Worm (Caenorhabditis elegans): Measurements from ENCODE around the gene Y27F2A.10.
"Not testable (repeated sequence)": the region's sequence is repeated elsewhere in the genome, so short reads cannot be mapped to it uniquely, and the experiment has no call there.

Gene Y27F2A.10

DNA sequence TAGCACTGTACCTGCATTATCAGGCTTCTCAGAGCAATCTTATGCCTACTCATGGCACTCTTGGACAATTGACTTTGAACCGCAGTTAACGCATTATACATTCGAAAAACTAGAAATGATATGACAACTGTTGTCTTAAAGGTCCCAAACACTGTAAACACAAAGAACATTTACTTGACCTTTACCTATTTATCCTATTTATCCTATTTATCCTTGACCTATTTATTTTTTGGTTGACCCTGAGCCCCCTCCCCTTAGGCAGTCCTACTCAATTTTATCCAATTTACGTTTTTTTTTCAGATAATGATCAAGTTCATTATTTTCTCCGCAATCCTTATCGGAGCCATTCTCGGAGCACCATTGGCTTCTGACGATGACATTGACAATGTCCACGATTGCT, 20.5 kb downstream of the Y27F2A.10 start, which contains the start of the genes T10D4.14 and T10D4.19:
T10D4.14 (minus strand) TSS at position 101 of the 400 bp plus-strand sequence.
T10D4.19 (plus strand) TSS at position 304 of the 400 bp plus-strand sequence.
- TF ChIP-seq ztf-4 (tag; optimal IDR thresholded peaks at IDR 0.05) = no peak
- no peak for TF ChIP-seq sma-9 (GFP tag; optimal IDR thresholded peaks at IDR 0.05)
- no peak for TF ChIP-seq sma-9 (tag; optimal IDR thresholded peaks at IDR 0.05)
- TF ChIP-seq sem-4 (tag; optimal IDR thresholded peaks at IDR 0.05) = no peak
- no peak for TF ChIP-seq nhr-77 (tag; optimal IDR thresholded peaks at IDR 0.05)
- no peak for TF ChIP-seq mab-5 (tag; optimal IDR thresholded peaks at IDR 0.05)

ce11 chrII:3149521-3150190, 22.4 kb downstream of the Y27F2A.10 start, which contains the start of the genes T10D4.11 and T10D4.1:
Gene T10D4.11, minus strand, starts transcription at chrII:3149621.
Gene T10D4.1, plus strand, starts transcription at chrII:3150140.
- TF ChIP-seq elt-3 (tag; optimal IDR thresholded peaks at IDR 0.05) (no peak), mdl-1 (tag; optimal IDR thresholded peaks at IDR 0.05) (no peak), alr-1 (tag; optimal IDR thresholded peaks at IDR 0.05) (no peak), peb-1 (tag; optimal IDR thresholded peaks at IDR 0.05) (no peak), sma-9 (GFP tag; optimal IDR thresholded peaks at IDR 0.05) (no peak), sma-9 (tag; optimal IDR thresholded peaks at IDR 0.05) (no peak), nhr-237 (tag; optimal IDR thresholded peaks at IDR 0.05) (no peak), elt-1 (tag; optimal IDR thresholded peaks at IDR 0.05) (no peak), dmd-4 (tag; optimal IDR thresholded peaks at IDR 0.05) (no peak), snpc-4 (tag; optimal IDR thresholded peaks at IDR 0.05) (no peak), unc-55 (GFP tag; optimal IDR thresholded peaks at IDR 0.05) (no peak), unc-62 (GFP tag; optimal IDR thresholded peaks at IDR 0.05) (no peak), crh-2 (tag; optimal IDR thresholded peaks at IDR 0.05) (no peak)

ce11 chrII:3148404-3148803, 23.7 kb downstream of the Y27F2A.10 start:
- no peak for TF ChIP-seq sem-4 (tag; optimal IDR thresholded peaks at IDR 0.05)
- TF ChIP-seq crh-2 (tag; optimal IDR thresholded peaks at IDR 0.05) = no peak
- TF ChIP-seq ZK546.5 (tag; optimal IDR thresholded peaks at IDR 0.05) = no peak
- TF ChIP-seq ceh-16 (tag; optimal IDR thresholded peaks at IDR 0.05) = no peak
- no peak for TF ChIP-seq elt-1 (tag; optimal IDR thresholded peaks at IDR 0.05)
- TF ChIP-seq nhr-21 (tag; optimal IDR thresholded peaks at IDR 0.05) = no peak
- no peak for TF ChIP-seq peb-1 (tag; optimal IDR thresholded peaks at IDR 0.05)
- no peak for TF ChIP-seq lin-11 (tag; optimal IDR thresholded peaks at IDR 0.05)
- no peak for TF ChIP-seq elt-3 (tag; optimal IDR thresholded peaks at IDR 0.05)
- TF ChIP-seq snpc-4 (tag; optimal IDR thresholded peaks at IDR 0.05) = no peak
- no peak for TF ChIP-seq nhr-129 (tag; optimal IDR thresholded peaks at IDR 0.05)
- TF ChIP-seq ama-1 (optimal IDR thresholded peaks at IDR 0.05) = no peak
- TF ChIP-seq zag-1 (tag; optimal IDR thresholded peaks at IDR 0.05) = no peak
- no peak for TF ChIP-seq egl-27 (tag; optimal IDR thresholded peaks at IDR 0.05)
- TF ChIP-seq lsy-2 (tag; optimal IDR thresholded peaks at IDR 0.05) = no peak
- no peak for TF ChIP-seq ztf-1 (GFP tag; conservative IDR thresholded peaks at IDR 0.05)

DNA sequence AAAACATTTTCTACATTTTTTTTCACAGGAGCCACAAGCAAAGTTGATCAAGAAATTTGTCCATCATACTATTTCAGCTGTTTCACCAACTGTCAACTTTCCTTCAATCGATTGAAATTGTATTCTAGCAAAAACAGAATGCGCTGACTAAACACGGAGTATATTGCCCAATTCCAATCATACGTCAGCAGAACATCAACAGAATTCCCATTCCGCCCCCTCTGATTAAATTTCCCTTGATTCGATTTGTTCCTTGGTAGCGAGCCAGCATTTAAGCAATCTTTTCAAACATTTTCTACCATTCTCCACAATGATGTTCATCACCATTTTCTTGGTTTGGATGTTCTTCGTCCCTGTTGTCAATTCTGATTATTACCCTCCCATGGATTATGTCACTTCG, 26.2 kb downstream of the Y27F2A.10 start, which contains the start of gene T10D4.15:
T10D4.15 (plus strand) TSS at position 301 of the 400 bp plus-strand sequence.
- TF ChIP-seq nhr-237 (tag; optimal IDR thresholded peaks at IDR 0.05) = no peak
- no peak for TF ChIP-seq C34F6.9 (tag; optimal IDR thresholded peaks at IDR 0.05)
- TF ChIP-seq unc-62 (GFP tag; optimal IDR thresholded peaks at IDR 0.05) = no peak
- no peak for TF ChIP-seq elt-1 (tag; optimal IDR thresholded peaks at IDR 0.05)
- no peak for TF ChIP-seq mdl-1 (tag; optimal IDR thresholded peaks at IDR 0.05)
- no peak for TF ChIP-seq lin-13 (GFP tag; optimal IDR thresholded peaks at IDR 0.05)
- no peak for TF ChIP-seq egl-27 (tag; optimal IDR thresholded peaks at IDR 0.05)
- TF ChIP-seq nhr-11 (tag; optimal IDR thresholded peaks at IDR 0.05) = no peak
- TF ChIP-seq snpc-4 (tag; optimal IDR thresholded peaks at IDR 0.05) = no peak
- no peak for TF ChIP-seq ztf-1 (GFP tag; conservative IDR thresholded peaks at IDR 0.05)
- no peak for TF ChIP-seq nhr-12 (tag; optimal IDR thresholded peaks at IDR 0.05)
- no peak for TF ChIP-seq mab-5 (tag; optimal IDR thresholded peaks at IDR 0.05)
- no peak for TF ChIP-seq nhr-25 (tag; optimal IDR thresholded peaks at IDR 0.05)
- TF ChIP-seq ztf-4 (tag; optimal IDR thresholded peaks at IDR 0.05) = no peak
- no peak for TF ChIP-seq alr-1 (tag; optimal IDR thresholded peaks at IDR 0.05)
- TF ChIP-seq ztf-11 (tag; optimal IDR thresholded peaks at IDR 0.05) = no peak

ce11 chrII:3144552-3144951, 27.5 kb downstream of the Y27F2A.10 start, which contains the start of gene sri-43:
Gene sri-43, minus strand, starts transcription at chrII:3144652.
- TF ChIP-seq nhr-77, nhr-12, elt-3 (tag; optimal IDR thresholded peaks at IDR 0.05): not testable (repeated sequence)
